Fruit fly (Drosophila melanogaster) whole organism, embryonic: Measurements from ENCODE around the gene net.

Experiments
- Adf1 ChIP-seq: fragments of 200-800 bp; sonication (Bioruptor generic); IDR thresholded peaks from 2 replicates; pipeline ENCODE4 v1.3.6; 2022; ENCODE audit warnings: missing biosample characterization, missing genetic modification characterization
- Antp ChIP-seq: fragments of 200-800 bp; sonication (Bioruptor generic); optimal IDR thresholded peaks from 3 replicates; lab custom pipeline; 2016; ENCODE audit warnings: missing biosample characterization, missing genetic modification characterization
- Atf-2 ChIP-seq: fragments of 200-800 bp; sonication (Bioruptor generic); optimal IDR thresholded peaks from 2 replicates; lab custom pipeline; 2016; ENCODE audit warnings: missing biosample characterization, missing genetic modification characterization
- Bdp1 ChIP-seq: fragments of 200-800 bp; sonication (Bioruptor generic); optimal IDR thresholded peaks from 3 replicates; lab custom pipeline; 2016; ENCODE audit warnings: missing biosample characterization, missing genetic modification characterization
- CG15479 ChIP-seq: fragments of 200-800 bp; sonication (Bioruptor generic); optimal IDR thresholded peaks from 3 replicates; lab custom pipeline; 2019; ENCODE audit warnings: missing biosample characterization, mild to moderate bottlenecking, missing genetic modification characterization, moderate library complexity
- CG1602 ChIP-seq: fragments of 200-800 bp; sonication (Bioruptor generic); optimal IDR thresholded peaks from 3 replicates; lab custom pipeline; 2016; ENCODE audit warnings: missing biosample characterization, missing genetic modification characterization
- CG16813 ChIP-seq: fragments of 200-800 bp; sonication (Bioruptor generic); IDR thresholded peaks from 3 replicates; pipeline ENCODE4 v1.3.6; 2022; ENCODE audit warnings: missing biosample characterization, missing genetic modification characterization; ENCODE audit not compliant: partially characterized antibody
- CG16863 ChIP-seq: fragments of 200-800 bp; sonication (Bioruptor generic); optimal IDR thresholded peaks from 3 replicates; lab custom pipeline; 2016; ENCODE audit warnings: missing biosample characterization, missing genetic modification characterization
- CG17361 ChIP-seq: fragments of 200-800 bp; sonication (Bioruptor generic); IDR thresholded peaks from 3 replicates; pipeline ENCODE4 v1.3.6; 2022; ENCODE audit warnings: missing biosample characterization, missing genetic modification characterization
- CG1832 ChIP-seq: fragments of 200-800 bp; sonication (Bioruptor generic); optimal IDR thresholded peaks from 2 replicates; lab custom pipeline; 2017; ENCODE audit warnings: missing biosample characterization, mild to moderate bottlenecking, missing genetic modification characterization, inconsistent platforms
- CG2202 ChIP-seq: fragments of 200-800 bp; sonication (Bioruptor generic); optimal IDR thresholded peaks from 2 replicates; lab custom pipeline; 2018; ENCODE audit warnings: missing biosample characterization, mild to moderate bottlenecking, missing genetic modification characterization
- CG31224 ChIP-seq: fragments of 200-800 bp; sonication (Bioruptor generic); IDR thresholded peaks from 2 replicates; pipeline ENCODE4 v1.3.6; 2022; ENCODE audit warnings: missing biosample characterization, missing genetic modification characterization
- CG4404 ChIP-seq: fragments of 200-800 bp; sonication (Bioruptor generic); IDR thresholded peaks from 2 replicates; pipeline ENCODE4 v1.3.6; 2022; ENCODE audit warnings: missing biosample characterization, missing genetic modification characterization
- CG4617 ChIP-seq: fragments of 200-800 bp; sonication (Bioruptor generic); optimal IDR thresholded peaks from 3 replicates; lab custom pipeline; 2016; ENCODE audit warnings: missing biosample characterization, missing genetic modification characterization, borderline replicate concordance
- CG6654 ChIP-seq: fragments of 200-800 bp; sonication (Bioruptor generic); optimal IDR thresholded peaks from 2 replicates; lab custom pipeline; 2017; ENCODE audit warnings: missing biosample characterization, mild to moderate bottlenecking, missing genetic modification characterization
- CG7839 ChIP-seq: fragments of 200-800 bp; sonication (Bioruptor generic); optimal IDR thresholded peaks from 3 replicates; lab custom pipeline; 2018; ENCODE audit warnings: missing biosample characterization, mild to moderate bottlenecking, missing genetic modification characterization, moderate library complexity
- CG8359 ChIP-seq: fragments of 200-800 bp; sonication (Bioruptor generic); optimal IDR thresholded peaks from 2 replicates; lab custom pipeline; 2017; ENCODE audit warnings: missing biosample characterization, mild to moderate bottlenecking, missing genetic modification characterization, borderline replicate concordance
- CG9817 ChIP-seq: fragments of 200-800 bp; sonication (Bioruptor generic); optimal IDR thresholded peaks from 2 replicates; lab custom pipeline; 2018; ENCODE audit warnings: missing biosample characterization, mild to moderate bottlenecking, missing genetic modification characterization, moderate library complexity
- CG9932 ChIP-seq: fragments of 200-800 bp; sonication (Bioruptor generic); IDR thresholded peaks from 2 replicates; pipeline ENCODE4 v1.3.6; 2022; ENCODE audit warnings: missing biosample characterization, missing genetic modification characterization
- Chrac-16 ChIP-seq: fragments of 200-800 bp; sonication (Bioruptor generic); optimal IDR thresholded peaks from 3 replicates; lab custom pipeline; 2016; ENCODE audit warnings: missing biosample characterization, missing genetic modification characterization
- Dad ChIP-seq: fragments of 200-800 bp; sonication (Bioruptor generic); optimal IDR thresholded peaks from 3 replicates; lab custom pipeline; 2016; ENCODE audit warnings: missing biosample characterization, missing genetic modification characterization
- Dek ChIP-seq: fragments of 200-800 bp; sonication (Bioruptor generic); optimal IDR thresholded peaks from 3 replicates; lab custom pipeline; 2019; ENCODE audit warnings: missing biosample characterization, mild to moderate bottlenecking, missing genetic modification characterization, moderate library complexity
- HHEX ChIP-seq: fragments of 200-800 bp; sonication (Bioruptor generic); optimal IDR thresholded peaks from 3 replicates; lab custom pipeline; 2017; ENCODE audit warnings: missing biosample characterization, mild to moderate bottlenecking, missing genetic modification characterization, missing genetic modification reagents
- MESR4 ChIP-seq: fragments of 200-800 bp; sonication (Bioruptor generic); optimal IDR thresholded peaks from 2 replicates; lab custom pipeline; 2018; ENCODE audit warnings: missing biosample characterization, mild to moderate bottlenecking, missing genetic modification characterization, moderate library complexity
- NK7.1 ChIP-seq: fragments of 200-800 bp; sonication (Bioruptor generic); optimal IDR thresholded peaks from 3 replicates; lab custom pipeline; 2016; ENCODE audit warnings: missing biosample characterization, missing genetic modification characterization
- Poxn ChIP-seq: fragments of 200-800 bp; sonication (Bioruptor generic); IDR thresholded peaks from 2 replicates; pipeline ENCODE4 v1.3.6; 2022; ENCODE audit warnings: missing biosample characterization, missing genetic modification characterization
- Sin3A ChIP-seq: fragments of >200 bp; optimal IDR thresholded peaks from 2 replicates; lab custom pipeline; 2018
- Taf1 ChIP-seq: fragments of 200-800 bp; sonication (Bioruptor generic); IDR thresholded peaks from 2 replicates; pipeline ENCODE4 v1.3.6; 2022; ENCODE audit warnings: missing biosample characterization, missing genetic modification characterization
- Trl ChIP-seq, 3 experiments: fragments of >200 bp in 2 of 3; fragments of 200-800 bp in 1 of 3; sonication (Bioruptor generic) in 1 of 3; optimal IDR thresholded peaks; 2 replicates in 1 of 3; 3 replicates in 2 of 3; lab custom pipeline; 2016 to 2017; ENCODE audit warnings: missing biosample characterization in 1 of 3, missing genetic modification characterization in 1 of 3
- abd-A ChIP-seq: fragments of 200-800 bp; sonication (Bioruptor generic); optimal IDR thresholded peaks from 3 replicates; lab custom pipeline; 2019; ENCODE audit warnings: missing biosample characterization, mild to moderate bottlenecking, missing genetic modification characterization, moderate library complexity
- br ChIP-seq: fragments of >200 bp; optimal IDR thresholded peaks from 2 replicates; lab custom pipeline; 2017
- chif ChIP-seq, 2 experiments: fragments of 200-800 bp; sonication (Bioruptor generic); optimal IDR thresholded peaks; 3 replicates each; lab custom pipeline; 2016; ENCODE audit warnings: missing biosample characterization in 2 of 2, missing genetic modification characterization in 2 of 2
- ci ChIP-seq: fragments of 200-800 bp; sonication (Bioruptor generic); IDR thresholded peaks from 3 replicates; pipeline ENCODE4 v1.3.6; 2022; ENCODE audit warnings: missing biosample characterization, missing genetic modification characterization
- cwo ChIP-seq: fragments of 200-800 bp; sonication (Bioruptor generic); optimal IDR thresholded peaks from 3 replicates; lab custom pipeline; 2017; ENCODE audit warnings: missing biosample characterization, missing genetic modification characterization, mild to moderate bottlenecking, moderate library complexity, missing genetic modification reagents
- dan ChIP-seq: fragments of 200-800 bp; sonication (Bioruptor generic); IDR thresholded peaks from 2 replicates; pipeline ENCODE4 v1.3.6; 2022; ENCODE audit warnings: missing biosample characterization, missing genetic modification characterization
- dimm ChIP-seq: fragments of 200-800 bp; sonication (Bioruptor generic); IDR thresholded peaks from 2 replicates; pipeline ENCODE4 v1.3.6; 2022; ENCODE audit warnings: missing biosample characterization, missing genetic modification characterization
- dmrt11E ChIP-seq: fragments of 200-800 bp; sonication (Bioruptor generic); optimal IDR thresholded peaks from 3 replicates; lab custom pipeline; 2018; ENCODE audit warnings: missing biosample characterization, mild to moderate bottlenecking, missing genetic modification characterization, moderate library complexity
- eyg ChIP-seq: fragments of 200-800 bp; sonication (Bioruptor generic); optimal IDR thresholded peaks from 3 replicates; lab custom pipeline; 2016; ENCODE audit warnings: missing biosample characterization, missing genetic modification characterization
- fd64A ChIP-seq: fragments of 200-800 bp; sonication (Bioruptor generic); optimal IDR thresholded peaks from 3 replicates; lab custom pipeline; 2018; ENCODE audit warnings: missing biosample characterization, mild to moderate bottlenecking, missing genetic modification characterization
- gem ChIP-seq: fragments of 200-800 bp; sonication (Bioruptor generic); optimal IDR thresholded peaks from 2 replicates; lab custom pipeline; 2019; ENCODE audit warnings: missing biosample characterization, mild to moderate bottlenecking, missing genetic modification characterization, moderate library complexity
- jing ChIP-seq: fragments of 200-800 bp; sonication (Bioruptor generic); optimal IDR thresholded peaks from 2 replicates; lab custom pipeline; 2018; ENCODE audit warnings: missing biosample characterization, mild to moderate bottlenecking, missing genetic modification characterization
- lilli ChIP-seq: fragments of 200-800 bp; sonication (Bioruptor generic); optimal IDR thresholded peaks from 3 replicates; lab custom pipeline; 2016; ENCODE audit warnings: missing biosample characterization, missing genetic modification characterization
- lov ChIP-seq, 2 experiments: fragments of 200-800 bp in 1 of 2; fragments of >200 bp in 1 of 2; sonication (Bioruptor generic) in 1 of 2; IDR thresholded peaks in 1 of 2; optimal IDR thresholded peaks in 1 of 2; 2 replicates in 1 of 2; 3 replicates in 1 of 2; pipeline versions ENCODE4 v1.3.6 to Lab custom; 2017 to 2022; ENCODE audit warnings: missing biosample characterization in 1 of 2, missing genetic modification characterization in 1 of 2
- mld ChIP-seq: fragments of 200-800 bp; sonication (Bioruptor generic); IDR thresholded peaks from 3 replicates; pipeline ENCODE4 v1.3.6; 2022; ENCODE audit warnings: missing biosample characterization, missing genetic modification characterization; ENCODE audit not compliant: partially characterized antibody
- onecut ChIP-seq: fragments of 200-800 bp; sonication (Bioruptor generic); IDR thresholded peaks from 2 replicates; pipeline ENCODE4 v1.3.6; 2022; ENCODE audit warnings: missing biosample characterization, missing genetic modification characterization
- psq ChIP-seq: fragments of 200-800 bp; sonication (Bioruptor generic); optimal IDR thresholded peaks from 2 replicates; lab custom pipeline; 2017; ENCODE audit warnings: missing biosample characterization, missing genetic modification characterization
- sens-2 ChIP-seq: fragments of 200-800 bp; sonication (Bioruptor generic); IDR thresholded peaks from 2 replicates; pipeline ENCODE4 v1.3.6; 2022; ENCODE audit warnings: missing biosample characterization, missing genetic modification characterization
- seq ChIP-seq: fragments of 200-800 bp; sonication (Bioruptor generic); IDR thresholded peaks from 2 replicates; pipeline ENCODE4 v1.3.6; 2022; ENCODE audit warnings: missing biosample characterization, missing genetic modification characterization
- so ChIP-seq: fragments of 200-800 bp; sonication (Bioruptor generic); IDR thresholded peaks from 3 replicates; pipeline ENCODE4 v1.3.6; 2022; ENCODE audit warnings: missing biosample characterization, missing genetic modification characterization
- tin ChIP-seq: fragments of 200-800 bp; sonication (Bioruptor generic); optimal IDR thresholded peaks from 3 replicates; lab custom pipeline; 2016; ENCODE audit warnings: missing biosample characterization, missing genetic modification characterization
- tna ChIP-seq: fragments of 200-800 bp; sonication (Bioruptor generic); IDR thresholded peaks from 2 replicates; pipeline ENCODE4 v1.3.6; 2022; ENCODE audit warnings: missing biosample characterization, missing genetic modification characterization; ENCODE audit not compliant: partially characterized antibody
- usp ChIP-seq: fragments of >200 bp; optimal IDR thresholded peaks from 2 replicates; lab custom pipeline; 2017; ENCODE audit warnings: missing biosample characterization, missing genetic modification characterization

The net gene

dm6 chr2L:128296-128715 lies 41.1 kb upstream of the net start (continued):
- TF ChIP-seq cwo (GFP tag; lab: Kevin White, UChicago) (no peak), mld (no peak), seq (GFP tag; lab: Robert Waterston, UW) (no peak), CG16813 (no peak), dmrt11E (tag; lab: Kevin White, UChicago) (no peak), CG16863 (GFP tag; lab: Kevin White, UChicago) (no peak), CG6654 (GFP tag; lab: Kevin White, UChicago) (no peak), CG1832 (GFP tag; lab: Kevin White, UChicago) (no peak), sens-2 (GFP tag; lab: Robert Waterston, UW) (no peak), Adf1 (GFP tag; lab: Robert Waterston, UW) (no peak), NK7.1 (no peak), psq (GFP tag; lab: Kevin White, UChicago) (no peak), onecut (GFP tag; lab: Robert Waterston, UW) (no peak), Chrac-16 (GFP tag; lab: Kevin White, UChicago) (no peak), so (GFP tag; lab: Robert Waterston, UW) (no peak), Atf-2 (no peak), Dad (GFP tag; lab: Kevin White, UChicago) (no peak), CG4404 (GFP tag; lab: Robert Waterston, UW) (no peak), CG9932 (GFP tag; lab: Robert Waterston, UW) (no peak), ci (0 out of 3 replicates have a peak, but pooled peaks have one; percentile 22), lov (optimal IDR thresholded peaks at IDR 0.05; lab: Kevin White, UChicago) (no peak), lov (GFP tag; IDR thresholded peaks at IDR 0.05; lab: Robert Waterston, UW) (no peak), Poxn (GFP tag; lab: Robert Waterston, UW) (no peak), dan (no peak), MESR4 (GFP tag; lab: Kevin White, UChicago) (no peak), CG15479 (no peak), HHEX (GFP tag; lab: Kevin White, UChicago) (no peak), CG9817 (tag; lab: Kevin White, UChicago) (no peak), usp (GFP tag; lab: Kevin White, UChicago) (no peak), Antp (GFP tag; lab: Kevin White, UChicago) (no peak), CG8359 (GFP tag; lab: Kevin White, UChicago) (no peak), tna (no peak), lilli (GFP tag; lab: Kevin White, UChicago) (no peak), Trl (optimal IDR thresholded peaks at IDR 0.05; lab: Kevin White, UChicago) (no peak), Trl (GFP tag; optimal IDR thresholded peaks at IDR 0.05; lab: Kevin White, UChicago) (no peak), CG4617 (GFP tag; lab: Kevin White, UChicago) (no peak), Bdp1 (GFP tag; lab: Kevin White, UChicago) (no peak), chif (GFP tag; optimal IDR thresholded peaks at IDR 0.05; lab: Kevin White, UChicago) (no peak), CG17361 (GFP tag; lab: Robert Waterston, UW) (no peak), jing (GFP tag; lab: Kevin White, UChicago) (no peak), Sin3A (lab: Kevin White, UChicago) (no peak), Dek (tag; lab: Kevin White, UChicago) (no peak), br (lab: Kevin White, UChicago) (no peak), CG1602 (GFP tag; lab: Kevin White, UChicago) (no peak), eyg (GFP tag; lab: Kevin White, UChicago) (peak; percentile 35), abd-A (tag; lab: Kevin White, UChicago) (no peak), dimm (GFP tag; lab: Robert Waterston, UW) (no peak), CG2202 (tag; lab: Kevin White, UChicago) (no peak), CG31224 (no peak), tin (GFP tag; lab: Kevin White, UChicago) (no peak), Taf1 (no peak), fd64A (no peak), gem (tag; lab: Kevin White, UChicago) (no peak), CG7839 (tag; lab: Kevin White, UChicago) (no peak)
